Fruit fly (Drosophila melanogaster) S2 (cell line): ENCODE results near the gene NUCB1.

Source experiments
- CG8478 ChIP-seq: fragments of >200 bp; optimal IDR thresholded peaks from 2 replicates; lab custom pipeline; 2018
- CTCF ChIP-seq, 2 experiments: fragments of >200 bp; optimal IDR thresholded peaks; 2 replicates each; lab custom pipeline; 2018

DNA sequence AAGACGTTTGTCGTGTGGAACGTTAAGA lies 10.8 kb downstream of the NUCB1 start, which contains the start of gene CG42815:
- TF ChIP-seq CG8478 (lab: Kevin White, UChicago) (no peak), CTCF (optimal IDR thresholded peaks at IDR 0.05; lab: Kevin White, UChicago) (no peak)
